Fruit fly (Drosophila melanogaster) whole organism, embryonic: ENCODE data around the gene AcCoAS.

Source experiments
- Atf-2 ChIP-seq: fragments of 200-800 bp; sonication (Bioruptor generic); optimal IDR thresholded peaks from 2 replicates; lab custom pipeline; 2016; ENCODE audit warnings: missing biosample characterization, missing genetic modification characterization
- CG11456 ChIP-seq: fragments of 200-800 bp; sonication (Bioruptor generic); IDR thresholded peaks from 3 replicates; pipeline ENCODE4 v1.3.6; 2022; ENCODE audit warnings: missing biosample characterization, missing genetic modification characterization
- CG11695 ChIP-seq: fragments of 200-800 bp; sonication (Bioruptor generic); IDR thresholded peaks from 3 replicates; pipeline ENCODE4 v1.3.6; 2022; ENCODE audit warnings: missing biosample characterization, missing genetic modification characterization
- CG14014 ChIP-seq: fragments of 200-800 bp; sonication (Bioruptor generic); IDR thresholded peaks from 2 replicates; pipeline ENCODE4 v1.3.6; 2022; ENCODE audit warnings: missing biosample characterization, missing genetic modification characterization
- CG15269 ChIP-seq: fragments of 200-800 bp; sonication (Bioruptor generic); optimal IDR thresholded peaks from 2 replicates; lab custom pipeline; 2018; ENCODE audit warnings: missing biosample characterization, mild to moderate bottlenecking, missing genetic modification characterization, moderate library complexity
- CG1602 ChIP-seq: fragments of 200-800 bp; sonication (Bioruptor generic); optimal IDR thresholded peaks from 3 replicates; lab custom pipeline; 2016; ENCODE audit warnings: missing biosample characterization, missing genetic modification characterization
- CG17385 ChIP-seq: fragments of 200-800 bp; sonication (Bioruptor generic); optimal IDR thresholded peaks from 3 replicates; lab custom pipeline; 2018; ENCODE audit warnings: missing biosample characterization, mild to moderate bottlenecking, missing genetic modification characterization
- CG18262 ChIP-seq: fragments of 200-800 bp; optimal IDR thresholded peaks from 3 replicates; lab custom pipeline; 2019; ENCODE audit warnings: missing biosample characterization, mild to moderate bottlenecking, missing genetic modification characterization, moderate library complexity
- CG18599 ChIP-seq: fragments of 200-800 bp; sonication (Bioruptor generic); optimal IDR thresholded peaks from 3 replicates; lab custom pipeline; 2017; ENCODE audit warnings: missing biosample characterization, missing genetic modification characterization, mild to moderate bottlenecking, moderate library complexity, missing genetic modification reagents
- CG2116 ChIP-seq: fragments of 200-800 bp; sonication (Bioruptor generic); optimal IDR thresholded peaks from 3 replicates; lab custom pipeline; 2018; ENCODE audit warnings: missing biosample characterization, mild to moderate bottlenecking, missing genetic modification characterization
- CG2129 ChIP-seq: fragments of 200-800 bp; sonication (Bioruptor generic); IDR thresholded peaks from 2 replicates; pipeline ENCODE4 v1.3.6; 2022; ENCODE audit warnings: missing biosample characterization, missing genetic modification characterization; ENCODE audit not compliant: partially characterized antibody
- CG31388 ChIP-seq: fragments of 200-800 bp; sonication (Bioruptor generic); optimal IDR thresholded peaks from 2 replicates; lab custom pipeline; 2016; ENCODE audit warnings: missing biosample characterization, missing genetic modification characterization
- CG34422 ChIP-seq: fragments of 200-800 bp; sonication (Bioruptor generic); IDR thresholded peaks from 3 replicates; pipeline ENCODE4 v1.3.6; 2022; ENCODE audit warnings: missing biosample characterization, missing genetic modification characterization
- CG4328 ChIP-seq: fragments of 200-800 bp; sonication (Bioruptor generic); optimal IDR thresholded peaks from 3 replicates; lab custom pipeline; 2017; ENCODE audit warnings: missing biosample characterization, missing genetic modification reagents, missing genetic modification characterization
- CG4360 ChIP-seq: fragments of 200-800 bp; sonication (Bioruptor generic); IDR thresholded peaks from 2 replicates; pipeline ENCODE4 v1.3.6; 2022; ENCODE audit warnings: missing biosample characterization, missing genetic modification characterization
- CG5953 ChIP-seq: fragments of 200-800 bp; sonication (Bioruptor generic); IDR thresholded peaks from 2 replicates; pipeline ENCODE4 v1.3.6; 2022; ENCODE audit warnings: missing biosample characterization, missing genetic modification characterization
- CG6683 ChIP-seq: fragments of 200-800 bp; sonication (Bioruptor generic); optimal IDR thresholded peaks from 2 replicates; lab custom pipeline; 2017; ENCODE audit warnings: missing biosample characterization, mild to moderate bottlenecking, missing genetic modification characterization, missing genetic modification reagents
- CG9437 ChIP-seq: fragments of 200-800 bp; sonication (Bioruptor generic); optimal IDR thresholded peaks from 2 replicates; lab custom pipeline; 2018; ENCODE audit warnings: missing biosample characterization, mild to moderate bottlenecking, missing genetic modification characterization
- CG9817 ChIP-seq: fragments of 200-800 bp; sonication (Bioruptor generic); optimal IDR thresholded peaks from 2 replicates; lab custom pipeline; 2018; ENCODE audit warnings: missing biosample characterization, mild to moderate bottlenecking, missing genetic modification characterization, moderate library complexity
- CTCF ChIP-seq: fragments of 200-800 bp; sonication (Bioruptor generic); optimal IDR thresholded peaks from 2 replicates; lab custom pipeline; 2017; ENCODE audit warnings: missing biosample characterization, mild to moderate bottlenecking, missing genetic modification characterization, moderate library complexity
- Chrac-16 ChIP-seq: fragments of 200-800 bp; sonication (Bioruptor generic); optimal IDR thresholded peaks from 3 replicates; lab custom pipeline; 2016; ENCODE audit warnings: missing biosample characterization, missing genetic modification characterization
- Gug ChIP-seq: fragments of 200-800 bp; sonication (Bioruptor generic); IDR thresholded peaks from 4 replicates; pipeline ENCODE4 v1.3.6; 2022; ENCODE audit warnings: missing biosample characterization, missing genetic modification characterization
- H2.0 ChIP-seq: fragments of 200-800 bp; sonication (Bioruptor generic); IDR thresholded peaks from 2 replicates; pipeline ENCODE4 v1.3.6; 2022; ENCODE audit warnings: missing biosample characterization, missing genetic modification characterization
- HLH3B ChIP-seq: fragments of 200-800 bp; sonication (Bioruptor generic); IDR thresholded peaks from 2 replicates; pipeline ENCODE4 v1.3.6; 2022; ENCODE audit warnings: missing biosample characterization, missing genetic modification characterization
- Hey ChIP-seq: fragments of 200-800 bp; sonication (Bioruptor generic); optimal IDR thresholded peaks from 3 replicates; lab custom pipeline; 2018; ENCODE audit warnings: missing biosample characterization, mild to moderate bottlenecking, missing genetic modification characterization
- Lim3 ChIP-seq: fragments of 200-800 bp; sonication (Bioruptor generic); IDR thresholded peaks from 2 replicates; pipeline ENCODE4 v1.3.6; 2022; ENCODE audit warnings: missing biosample characterization, missing genetic modification characterization
- MBD-R2 ChIP-seq: fragments of 200-800 bp; sonication (Bioruptor generic); IDR thresholded peaks from 2 replicates; pipeline ENCODE4 v1.3.6; 2022; ENCODE audit warnings: missing biosample characterization, missing genetic modification characterization
- Opbp ChIP-seq: fragments of 200-800 bp; sonication (Bioruptor generic); IDR thresholded peaks from 3 replicates; pipeline ENCODE4 v1.3.6; 2022; ENCODE audit warnings: missing biosample characterization, missing genetic modification characterization; ENCODE audit not compliant: partially characterized antibody
- Sry-δ ChIP-seq: fragments of 200-800 bp; sonication (Bioruptor generic); optimal IDR thresholded peaks from 2 replicates; lab custom pipeline; 2016; ENCODE audit warnings: missing biosample characterization, missing genetic modification characterization
- Xrp1 ChIP-seq: fragments of 200-800 bp; sonication (Bioruptor generic); IDR thresholded peaks from 2 replicates; pipeline ENCODE4 v1.3.6; 2022; ENCODE audit warnings: missing biosample characterization, missing genetic modification characterization
- ato ChIP-seq: fragments of 200-800 bp; sonication (Bioruptor generic); IDR thresholded peaks from 2 replicates; pipeline ENCODE4 v1.3.6; 2022; ENCODE audit warnings: missing biosample characterization, missing genetic modification characterization; ENCODE audit not compliant: partially characterized antibody
- cas ChIP-seq: fragments of 200-800 bp; sonication (Bioruptor generic); IDR thresholded peaks from 2 replicates; pipeline ENCODE4 v1.3.6; 2022; ENCODE audit warnings: missing biosample characterization, missing genetic modification characterization
- crp ChIP-seq, 2 experiments: fragments of 200-800 bp; sonication (Bioruptor generic); optimal IDR thresholded peaks; 2 replicates in 1 of 2; 3 replicates in 1 of 2; lab custom pipeline; 2017; ENCODE audit warnings: missing biosample characterization in 2 of 2, missing genetic modification characterization in 2 of 2, mild to moderate bottlenecking in 1 of 2, moderate library complexity in 1 of 2
- disco-r ChIP-seq: fragments of 200-800 bp; sonication (Bioruptor generic); optimal IDR thresholded peaks from 2 replicates; lab custom pipeline; 2016; ENCODE audit warnings: missing biosample characterization, missing genetic modification characterization
- dmrt99B ChIP-seq: fragments of 200-800 bp; sonication (Bioruptor generic); optimal IDR thresholded peaks from 2 replicates; lab custom pipeline; 2018; ENCODE audit warnings: missing biosample characterization, mild to moderate bottlenecking, missing genetic modification characterization, moderate library complexity
- dysf ChIP-seq: fragments of 200-800 bp; sonication (Bioruptor generic); IDR thresholded peaks from 3 replicates; pipeline ENCODE4 v1.3.6; 2022; ENCODE audit warnings: missing biosample characterization, missing genetic modification characterization
- insv ChIP-seq, 2 experiments: fragments of 200-800 bp; sonication (Bioruptor generic); optimal IDR thresholded peaks; 3 replicates each; lab custom pipeline; 2016 to 2018; ENCODE audit warnings: missing biosample characterization in 2 of 2, missing genetic modification characterization in 2 of 2
- inv ChIP-seq: fragments of 200-800 bp; sonication (Bioruptor generic); IDR thresholded peaks from 2 replicates; pipeline ENCODE4 v1.3.6; 2022; ENCODE audit warnings: missing biosample characterization, missing genetic modification characterization; ENCODE audit not compliant: partially characterized antibody
- luna ChIP-seq: fragments of 200-800 bp; sonication (Bioruptor generic); optimal IDR thresholded peaks from 2 replicates; lab custom pipeline; 2016; ENCODE audit warnings: missing biosample characterization, missing genetic modification characterization
- maf-S ChIP-seq: fragments of 200-800 bp; sonication (Bioruptor generic); optimal IDR thresholded peaks from 2 replicates; lab custom pipeline; 2016; ENCODE audit warnings: missing biosample characterization, missing genetic modification characterization
- mld ChIP-seq: fragments of 200-800 bp; sonication (Bioruptor generic); IDR thresholded peaks from 3 replicates; pipeline ENCODE4 v1.3.6; 2022; ENCODE audit warnings: missing biosample characterization, missing genetic modification characterization; ENCODE audit not compliant: partially characterized antibody
- nom ChIP-seq: fragments of 200-800 bp; sonication (Bioruptor generic); optimal IDR thresholded peaks from 2 replicates; lab custom pipeline; 2017; ENCODE audit warnings: missing biosample characterization, missing genetic modification characterization, mild to moderate bottlenecking, moderate library complexity, missing genetic modification reagents
- peb ChIP-seq: fragments of 200-800 bp; sonication (Bioruptor generic); IDR thresholded peaks from 2 replicates; pipeline ENCODE4 v1.3.6; 2022; ENCODE audit warnings: missing biosample characterization, missing genetic modification characterization
- pho ChIP-seq: fragments of 200-800 bp; sonication (Bioruptor generic); optimal IDR thresholded peaks from 2 replicates; lab custom pipeline; 2016; ENCODE audit warnings: missing biosample characterization, missing genetic modification characterization
- pros ChIP-seq: fragments of 200-800 bp; sonication (Bioruptor generic); optimal IDR thresholded peaks from 3 replicates; lab custom pipeline; 2019; ENCODE audit warnings: missing biosample characterization, mild to moderate bottlenecking, missing genetic modification characterization, moderate library complexity
- ranshi ChIP-seq: fragments of 200-800 bp; sonication (Bioruptor generic); IDR thresholded peaks from 2 replicates; pipeline ENCODE4 v1.3.6; 2022; ENCODE audit warnings: missing biosample characterization, missing genetic modification characterization
- row ChIP-seq: fragments of 200-800 bp; sonication (Bioruptor generic); IDR thresholded peaks from 3 replicates; pipeline ENCODE4 v1.3.6; 2022; ENCODE audit warnings: missing biosample characterization, missing genetic modification characterization
- trem ChIP-seq: fragments of 200-800 bp; optimal IDR thresholded peaks from 3 replicates; lab custom pipeline; 2019; ENCODE audit warnings: missing biosample characterization, mild to moderate bottlenecking, missing genetic modification characterization, moderate library complexity
- tup ChIP-seq: fragments of 200-800 bp; sonication (Bioruptor generic); optimal IDR thresholded peaks from 2 replicates; lab custom pipeline; 2016; ENCODE audit warnings: missing biosample characterization, mild to moderate bottlenecking, missing genetic modification characterization, moderate library complexity
- twi ChIP-seq: fragments of 200-800 bp; optimal IDR thresholded peaks from 2 replicates; lab custom pipeline; 2019; ENCODE audit warnings: missing biosample characterization, mild to moderate bottlenecking, missing genetic modification characterization, moderate library complexity

The AcCoAS gene

dm6 chr3L:21253761-21254523, 26.1 kb downstream of the AcCoAS start (continued):
- TF ChIP-seq CG34422 (GFP tag; lab: Robert Waterston, UW) (peak; percentile 15; the same call in 1 of the 3 replicates), CG6683 (GFP tag; lab: Kevin White, UChicago) (no peak), disco-r (no peak), CG11456 (GFP tag; lab: Robert Waterston, UW) (no peak), Chrac-16 (GFP tag; lab: Kevin White, UChicago) (peak; percentile 24), CG9817 (tag; lab: Kevin White, UChicago) (no peak), CG18599 (no peak), CG4328 (GFP tag; lab: Kevin White, UChicago) (no peak), CTCF (no peak), ato (GFP tag; lab: Robert Waterston, UW) (no peak), CG17385 (GFP tag; lab: Kevin White, UChicago) (no peak), cas (GFP tag; lab: Robert Waterston, UW) (no peak), CG1602 (GFP tag; lab: Kevin White, UChicago) (peak; percentile 19), CG14014 (GFP tag; lab: Robert Waterston, UW) (no peak), twi (tag; lab: Kevin White, UChicago) (no peak), CG31388 (GFP tag; lab: Kevin White, UChicago) (no peak), Lim3 (no peak), H2.0 (GFP tag; lab: Robert Waterston, UW) (no peak), CG15269 (tag; lab: Kevin White, UChicago) (peak; percentile 21), trem (tag; lab: Kevin White, UChicago) (peak; percentile 47), tup (GFP tag; lab: Kevin White, UChicago) (no peak), CG11695 (GFP tag; lab: Robert Waterston, UW) (no peak), Xrp1 (0 out of 2 replicates have a peak, but pooled peaks have one; percentile 49), inv (GFP tag; lab: Robert Waterston, UW) (no peak), luna (GFP tag; lab: Kevin White, UChicago) (no peak), nom (GFP tag; lab: Kevin White, UChicago) (peak; percentile 95), pho (GFP tag; lab: Kevin White, UChicago) (no peak), Atf-2 (GFP tag; lab: Kevin White, UChicago) (no peak), mld (GFP tag; lab: Robert Waterston, UW) (no peak), pros (no peak), dysf (no peak), CG5953 (GFP tag; lab: Robert Waterston, UW) (no peak), insv (GFP tag; optimal IDR thresholded peaks at IDR 0.05; lab: Kevin White, UChicago) (no peak), dmrt99B (tag; lab: Kevin White, UChicago) (peak; percentile 56), row (GFP tag; lab: Robert Waterston, UW) (peak; percentile 48), peb (GFP tag; lab: Robert Waterston, UW) (no peak), CG9437 (GFP tag; lab: Kevin White, UChicago) (no peak), CG2116 (GFP tag; lab: Kevin White, UChicago) (no peak), Opbp (GFP tag; lab: Robert Waterston, UW) (no peak), MBD-R2 (GFP tag; lab: Robert Waterston, UW) (no peak), CG2129 (no peak), maf-S (GFP tag; lab: Kevin White, UChicago) (no peak), CG18262 (tag; lab: Kevin White, UChicago) (peak; percentile 73), CG4360 (GFP tag; lab: Robert Waterston, UW) (no peak), HLH3B (no peak), ranshi (GFP tag; lab: Robert Waterston, UW) (peak; percentile 20; the same call in 1 of the 2 replicates), Hey (tag; lab: Kevin White, UChicago) (no peak), Sry-δ (GFP tag; lab: Kevin White, UChicago) (no peak), Gug (GFP tag; lab: Robert Waterston, UW) (no peak), crp (GFP tag; optimal IDR thresholded peaks at IDR 0.05; lab: Kevin White, UChicago) (peak in 1 of 2 experiments; percentile 35)
